Fruit fly (Drosophila melanogaster): ENCODE data around the gene CG4607.

CG4607 gene

dm6 chrX:7120168-7120567, 51.0 kb downstream of the CG4607 start:
- no peak for TF ChIP-seq noc (tag; optimal IDR thresholded peaks at IDR 0.05)

dm6 chrX:7122002-7122401, 52.8 kb downstream of the CG4607 start:
- TF ChIP-seq noc (tag; optimal IDR thresholded peaks at IDR 0.05) = no peak

Measured in whole organism, larva.